Worm (Caenorhabditis elegans): Measurements from ENCODE around the gene ceh-34.

ceh-34 gene

DNA sequence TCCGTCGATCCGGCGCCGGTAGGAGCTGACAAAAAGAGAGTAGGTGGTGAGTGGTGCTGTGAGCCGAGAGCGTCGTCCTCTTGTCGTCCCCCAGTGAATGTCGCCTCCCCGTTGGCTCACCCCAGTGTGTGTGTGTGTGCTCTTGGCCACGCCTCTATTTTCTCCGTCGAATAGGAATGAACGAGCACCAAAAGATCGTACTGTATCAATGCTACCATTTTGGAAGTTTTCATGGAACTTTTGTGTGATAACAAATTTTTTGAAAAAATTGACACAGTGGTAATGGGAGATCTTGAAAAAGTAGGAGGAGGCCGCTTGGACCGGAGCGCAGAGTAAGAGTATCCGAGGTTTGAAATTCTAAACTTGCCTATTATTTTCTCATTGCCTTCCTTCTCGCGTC lies at the start of gene ceh-34:
Gene ceh-34 (minus strand): TSS at position 101 of the 400 bp plus-strand sequence.
- no peak for TF ChIP-seq ztf-6 (GFP tag; IDR thresholded peaks at IDR 0.05)
- peak; percentile 48; the same call in 1 of the 2 replicates for TF ChIP-seq zfh-2 (GFP tag; conservative IDR thresholded peaks at IDR 0.05)
- TF ChIP-seq Y95B8A.8 (GFP tag; IDR thresholded peaks at IDR 0.05) = no peak

DNA sequence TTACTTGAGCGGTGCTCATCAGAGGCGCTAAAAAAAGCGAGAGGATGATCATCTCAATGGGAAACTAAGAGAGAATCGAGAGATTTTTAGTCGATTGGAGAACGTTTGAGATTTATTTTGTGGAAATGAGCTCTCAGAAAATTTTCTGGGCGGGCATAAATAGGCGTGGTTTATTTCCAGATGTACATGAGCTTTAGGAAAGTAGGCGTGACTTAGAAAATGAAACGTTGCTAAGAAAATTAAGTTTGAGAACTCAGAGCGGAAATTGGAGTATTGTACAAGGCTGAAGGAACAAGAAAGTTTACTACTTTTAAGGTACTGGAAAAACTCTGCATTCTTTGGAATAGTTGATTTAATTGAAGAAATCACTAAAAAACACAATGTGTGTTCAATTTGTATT lies 49.4 kb upstream of the ceh-34 start, which contains the start of gene T09D3.9:
Gene T09D3.9 (minus strand): TSS at position 101 of the 400 bp plus-strand sequence.
- TF ChIP-seq aptf-3 (GFP tag; IDR thresholded peaks at IDR 0.05) = no peak
- TF ChIP-seq attf-3 (GFP tag; conservative IDR thresholded peaks at IDR 0.05) = no peak
- TF ChIP-seq K11D2.4 (GFP tag; IDR thresholded peaks at IDR 0.05) = no peak
- TF ChIP-seq madf-10 (tag; optimal IDR thresholded peaks at IDR 0.05) = no peak
- no peak for TF ChIP-seq mcd-1 (GFP tag; IDR thresholded peaks at IDR 0.05)
- TF ChIP-seq Y95B8A.8 (GFP tag; IDR thresholded peaks at IDR 0.05) = no peak
- no peak for TF ChIP-seq let-526 (GFP tag; IDR thresholded peaks at IDR 0.05)

DNA sequence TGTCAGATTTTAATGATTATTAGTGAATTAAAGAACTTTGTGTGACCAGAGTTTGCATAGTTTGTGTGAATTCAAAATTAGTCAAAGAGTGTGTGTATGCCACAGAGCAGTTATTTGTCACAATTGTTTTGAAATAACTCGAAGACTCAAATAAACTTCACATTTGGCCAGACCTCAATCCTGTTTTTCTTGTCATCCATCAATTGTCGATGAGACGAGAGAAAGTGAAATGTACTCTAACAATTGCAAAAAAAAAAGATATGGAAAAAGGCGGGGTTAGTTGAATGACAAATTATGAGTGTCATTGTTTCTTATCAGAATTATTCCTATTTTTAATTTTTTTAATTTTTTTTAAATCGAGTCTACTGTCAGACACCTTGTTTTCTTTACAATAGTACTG lies 45.5 kb upstream of the ceh-34 start, which contains the start of gene T09D3.8:
Gene T09D3.8 (plus strand): TSS at position 301 of the 400 bp plus-strand sequence.
- TF ChIP-seq Y53G8AR.9 (GFP tag; conservative IDR thresholded peaks at IDR 0.05) (no peak), F57A8.1 (GFP tag; optimal IDR thresholded peaks at IDR 0.05) (no peak), hmg-20 (GFP tag; IDR thresholded peaks at IDR 0.05) (no peak), pbrm-1 (GFP tag; IDR thresholded peaks at IDR 0.05) (no peak), lin-35 (GFP tag; optimal IDR thresholded peaks at IDR 0.05) (no peak), die-1 (tag; optimal IDR thresholded peaks at IDR 0.05) (no peak), rcor-1 (GFP tag; IDR thresholded peaks at IDR 0.05) (no peak), C06A6.2 (GFP tag; conservative IDR thresholded peaks at IDR 0.05) (no peak)

DNA sequence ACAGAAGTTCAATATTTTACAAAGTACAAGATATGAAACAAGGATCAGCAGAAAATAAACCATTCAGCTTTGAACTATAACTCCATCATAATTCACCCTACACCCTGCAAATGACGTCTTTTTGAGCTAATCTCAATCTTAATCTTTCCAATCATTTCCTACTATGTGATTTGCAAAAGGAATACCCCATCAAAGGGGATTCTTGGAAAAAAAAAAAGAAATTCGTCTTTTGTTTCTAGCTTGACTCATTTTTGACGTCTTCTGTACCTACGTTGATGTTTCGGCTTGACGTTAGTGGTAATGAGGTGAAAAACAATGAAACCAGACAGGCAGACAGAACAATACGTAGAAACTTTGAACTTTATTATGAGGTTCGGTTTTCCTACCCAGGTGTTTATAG lies 42.8 kb upstream of the ceh-34 start:
- TF ChIP-seq B0019.2 (GFP tag; conservative IDR thresholded peaks at IDR 0.05) (no peak), rpc-1 (optimal IDR thresholded peaks at IDR 0.05) (no peak), rpc-1 (tag; optimal IDR thresholded peaks at IDR 0.05) (no peak), F55B11.4 (tag; optimal IDR thresholded peaks at IDR 0.05; ENCODE audit: borderline replicate concordance, insufficient read depth) (no peak), Y67H2A.10 (GFP tag; conservative IDR thresholded peaks at IDR 0.05) (no peak), F37B4.10 (GFP tag; IDR thresholded peaks at IDR 0.05) (no peak), snpc-3.4 (tag; optimal IDR thresholded peaks at IDR 0.05) (no peak), hlh-12 (tag; optimal IDR thresholded peaks at IDR 0.05) (no peak), cebp-1 (GFP tag; IDR thresholded peaks at IDR 0.05) (no peak), cebp-1 (tag; optimal IDR thresholded peaks at IDR 0.05) (no peak), F33H1.4 (GFP tag; IDR thresholded peaks at IDR 0.05) (no peak), nfya-1 (tag; optimal IDR thresholded peaks at IDR 0.05; ENCODE audit: borderline replicate concordance, insufficient read depth) (no peak), ztf-18 (tag; optimal IDR thresholded peaks at IDR 0.05) (no peak), hmg-20 (GFP tag; IDR thresholded peaks at IDR 0.05) (no peak), D2030.7 (GFP tag; IDR thresholded peaks at IDR 0.05) (no peak), ama-1 (optimal IDR thresholded peaks at IDR 0.05) (no peak), ama-1 (GFP tag; optimal IDR thresholded peaks at IDR 0.05) (no peak), B0336.3 (GFP tag; IDR thresholded peaks at IDR 0.05) (no peak), xnd-1 (tag; optimal IDR thresholded peaks at IDR 0.05) (no peak)

DNA sequence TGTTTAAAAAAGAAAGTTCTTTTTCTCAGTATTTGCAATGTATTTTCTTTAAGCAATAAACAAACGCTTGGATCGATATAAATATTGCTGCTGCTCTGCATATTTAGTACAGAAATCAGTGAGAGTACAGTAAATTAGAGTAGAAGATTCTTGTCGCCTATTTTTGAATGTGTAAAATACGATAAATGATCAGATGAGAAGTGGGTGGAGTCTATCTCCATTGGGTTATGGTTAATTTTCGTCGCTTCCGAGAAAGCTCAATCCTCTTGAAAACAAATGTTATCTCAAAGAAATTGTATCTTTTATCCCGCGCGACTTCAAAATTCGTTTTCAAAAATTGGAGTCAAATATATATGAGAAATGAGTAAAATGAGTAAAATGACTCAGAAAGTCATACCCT lies 39.4 kb upstream of the ceh-34 start, which contains the start of gene nhr-216:
Gene nhr-216 (minus strand): TSS at position 101 of the 400 bp plus-strand sequence.
- no peak for TF ChIP-seq mcd-1 (GFP tag; IDR thresholded peaks at IDR 0.05)
- no peak for TF ChIP-seq ceh-40 (GFP tag; IDR thresholded peaks at IDR 0.05)
- no peak for TF ChIP-seq madf-3 (GFP tag; IDR thresholded peaks at IDR 0.05)
- TF ChIP-seq unc-62 (GFP tag; optimal IDR thresholded peaks at IDR 0.05) = no peak
- TF ChIP-seq egrh-3 (GFP tag; IDR thresholded peaks at IDR 0.05) = no peak
